Worm (Caenorhabditis elegans) whole organism, midembryonic: ENCODE measurements around the gene F35E8.10.

Experiments
- T22C8.4 ChIP-seq: fragments of 200-800 bp; sonication (Bioruptor generic); IDR thresholded peaks from 2 replicates; pipeline ENCODE4 v1.3.6; 2022; ENCODE audit warnings: missing genetic modification characterization, missing compliant biosample characterization
- cog-1 ChIP-seq: sonication (generic microtip); optimal IDR thresholded peaks from 2 replicates; lab custom pipeline; 2016; ENCODE audit warnings: missing genetic modification characterization, missing compliant biosample characterization
- flt-1 ChIP-seq: fragments of 200-800 bp; sonication (Bioruptor generic); IDR thresholded peaks from 2 replicates; pipeline ENCODE4 v1.3.6; 2022; ENCODE audit warnings: missing genetic modification characterization, missing compliant biosample characterization
- klf-2 ChIP-seq: fragments of 200-800 bp; sonication (Bioruptor generic); conservative IDR thresholded peaks from 2 replicates; pipeline ENCODE4 v1.3.6; 2022; ENCODE audit warnings: missing genetic modification reagents, missing genetic modification characterization, missing compliant biosample characterization
- ref-1 ChIP-seq: fragments of 200-800 bp; sonication (Bioruptor generic); conservative IDR thresholded peaks from 2 replicates; pipeline ENCODE4 v1.3.6; 2022; ENCODE audit warnings: missing genetic modification reagents, missing genetic modification characterization, missing compliant biosample characterization
- tab-1 ChIP-seq: fragments of 200-800 bp; sonication (Bioruptor generic); IDR thresholded peaks from 2 replicates; pipeline ENCODE4 v1.3.6; 2022; ENCODE audit warnings: missing genetic modification characterization, missing compliant biosample characterization
- ztf-23 ChIP-seq: fragments of 200-800 bp; sonication (Bioruptor generic); IDR thresholded peaks from 2 replicates; pipeline ENCODE4 v1.3.6; 2022; ENCODE audit warnings: missing genetic modification reagents, missing genetic modification characterization, missing compliant biosample characterization
- ztf-29 ChIP-seq: fragments of 200-800 bp; sonication (Bioruptor generic); IDR thresholded peaks from 2 replicates; pipeline ENCODE4 v1.3.6; 2022; ENCODE audit warnings: missing genetic modification reagents, missing genetic modification characterization, missing compliant biosample characterization

ce11 chrV:15891279-15891678 is 28.9 kb downstream of the F35E8.10 start:
- no peak for TF ChIP-seq ztf-29 (GFP tag; lab: Robert Waterston, UW)
- no peak for TF ChIP-seq tab-1 (GFP tag; lab: Robert Waterston, UW)
- TF ChIP-seq ztf-23: no peak
- no peak for TF ChIP-seq flt-1 (GFP tag; lab: Robert Waterston, UW)
- no peak for TF ChIP-seq klf-2 (GFP tag; lab: Robert Waterston, UW)
- TF ChIP-seq ref-1 (GFP tag; lab: Robert Waterston, UW): no peak
- TF ChIP-seq T22C8.4 (GFP tag; lab: Robert Waterston, UW): no peak
- no peak for TF ChIP-seq cog-1 (tag; lab: Kevin White, UChicago)
